Worm (Caenorhabditis elegans) whole organism, L4/young adult: ENCODE results near the gene T05E12.6.

ENCODE experiments used
- W03F9.2 ChIP-seq: fragments of 150-350 bp; optimal IDR thresholded peaks from 2 replicates; lab custom pipeline; 2014; ENCODE audit warnings: missing biosample characterization, missing genetic modification characterization
- dao-5 ChIP-seq: sonication (generic microtip); optimal IDR thresholded peaks from 2 replicates; lab custom pipeline; 2016; ENCODE audit warnings: missing genotype, missing genetic modification characterization, moderate library complexity, missing compliant biosample characterization
- him-1 ChIP-seq: sonication (generic microtip); optimal IDR thresholded peaks from 2 replicates; lab custom pipeline; 2016; ENCODE audit warnings: missing genotype, missing genetic modification reagents, missing genetic modification characterization, missing compliant biosample characterization

ce11 chrV:17059987-17060386, 29.3 kb downstream of the T05E12.6 start, which contains the start of gene sri-66:
- TF ChIP-seq him-1 (tag; lab: Kevin White, UChicago) = no peak
- no peak for TF ChIP-seq dao-5 (tag; lab: Kevin White, UChicago)
- TF ChIP-seq W03F9.2 (tag; lab: Kevin White, UChicago) = no peak
